Worm (Caenorhabditis elegans): ENCODE data around the gene gldi-11.

The gldi-11 gene

DNA sequence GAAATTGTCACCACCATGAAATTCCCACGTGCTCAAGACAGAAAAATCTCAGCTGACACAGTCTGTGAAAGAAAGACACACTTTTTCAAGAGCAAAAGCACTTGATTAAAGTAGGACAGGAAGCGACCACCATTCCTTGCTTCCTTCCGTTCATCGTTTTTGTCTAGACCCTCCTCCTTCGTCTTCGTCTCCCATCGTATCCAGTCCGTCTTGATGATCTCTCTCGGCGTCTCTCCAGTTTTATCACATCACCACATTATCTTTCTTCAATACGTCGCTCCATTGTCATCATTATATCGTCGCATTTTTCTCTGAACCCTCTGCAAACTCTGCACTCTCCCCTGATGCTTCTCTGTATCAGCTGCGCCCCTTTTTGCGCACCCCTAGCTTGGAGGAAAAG lies 37.4 kb downstream of the gldi-11 start:
- TF ChIP-seq ceh-39 (tag; optimal IDR thresholded peaks at IDR 0.05) = no peak
- TF ChIP-seq cnd-1 (tag; optimal IDR thresholded peaks at IDR 0.05) = no peak
- TF ChIP-seq unc-62 (GFP tag; optimal IDR thresholded peaks at IDR 0.05) = peak; percentile 76
- TF ChIP-seq nhr-12 (tag; optimal IDR thresholded peaks at IDR 0.05) = no peak
- TF ChIP-seq mep-1 (tag; optimal IDR thresholded peaks at IDR 0.05) = no peak
- TF ChIP-seq M03D4.4 (tag; optimal IDR thresholded peaks at IDR 0.05) = no peak
- no peak for TF ChIP-seq elt-3 (tag; optimal IDR thresholded peaks at IDR 0.05)
- no peak for TF ChIP-seq nhr-2 (tag; optimal IDR thresholded peaks at IDR 0.05)
- peak; percentile 38 for TF ChIP-seq unc-120 (tag; optimal IDR thresholded peaks at IDR 0.05; ENCODE audit: poor library complexity, severe bottlenecking)
- no peak for TF ChIP-seq lin-32 (GFP tag; optimal IDR thresholded peaks at IDR 0.05)
- no peak for TF ChIP-seq elt-1 (tag; optimal IDR thresholded peaks at IDR 0.05; ENCODE audit: borderline replicate concordance, insufficient read depth)
- TF ChIP-seq ceh-43 (GFP tag; optimal IDR thresholded peaks at IDR 0.05) = no peak
- TF ChIP-seq ztf-11 (tag; optimal IDR thresholded peaks at IDR 0.05) = no peak
- no peak for TF ChIP-seq lsy-2 (tag; optimal IDR thresholded peaks at IDR 0.05)
- no peak for TF ChIP-seq sptf-1 (tag; optimal IDR thresholded peaks at IDR 0.05)
- no peak for TF ChIP-seq tbx-8 (GFP tag; optimal IDR thresholded peaks at IDR 0.05)
- TF ChIP-seq pha-4 (tag; optimal IDR thresholded peaks at IDR 0.05) = no peak
- no peak for TF ChIP-seq sem-2 (GFP tag; optimal IDR thresholded peaks at IDR 0.05)
- TF ChIP-seq ceh-83 (GFP tag; optimal IDR thresholded peaks at IDR 0.05) = no peak
- no peak for TF ChIP-seq zip-8 (tag; optimal IDR thresholded peaks at IDR 0.05)
- TF ChIP-seq ham-2 (GFP tag; optimal IDR thresholded peaks at IDR 0.05) = peak; percentile 40
- no peak for TF ChIP-seq unc-39 (tag; optimal IDR thresholded peaks at IDR 0.05)
- TF ChIP-seq bed-3 (GFP tag; optimal IDR thresholded peaks at IDR 0.05) = no peak
- TF ChIP-seq mab-5 (tag; optimal IDR thresholded peaks at IDR 0.05) = no peak
- TF ChIP-seq blmp-1 (tag; optimal IDR thresholded peaks at IDR 0.05) = no peak
- peak; percentile 30 for TF ChIP-seq hlh-1 (tag; optimal IDR thresholded peaks at IDR 0.05)
- TF ChIP-seq flh-1 (GFP tag; optimal IDR thresholded peaks at IDR 0.05) = no peak
- no peak for TF ChIP-seq nhr-28 (tag; optimal IDR thresholded peaks at IDR 0.05)

DNA sequence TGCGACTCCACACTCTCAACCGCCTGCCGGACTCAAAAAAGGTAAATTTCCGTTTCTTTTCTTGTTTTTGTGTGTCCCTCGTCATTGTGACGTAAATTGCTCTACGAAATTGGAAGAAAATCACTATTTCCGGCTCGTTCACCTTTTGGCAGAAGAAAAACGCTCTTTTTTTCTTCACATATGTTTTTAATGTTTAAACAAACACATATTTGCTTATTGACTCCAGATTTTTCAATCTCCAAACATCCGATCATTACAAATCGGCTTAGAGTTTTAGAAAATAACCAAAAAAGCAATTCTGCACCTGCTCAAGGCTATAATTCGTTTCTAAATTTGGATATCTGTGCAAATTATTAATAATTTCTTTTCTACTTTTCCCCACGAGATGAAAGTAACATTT lies 39.7 kb downstream of the gldi-11 start:
- no peak for TF ChIP-seq nhr-2 (tag; optimal IDR thresholded peaks at IDR 0.05)
- no peak for TF ChIP-seq nhr-237 (tag; optimal IDR thresholded peaks at IDR 0.05)
- no peak for TF ChIP-seq mab-5 (tag; optimal IDR thresholded peaks at IDR 0.05)
- no peak for TF ChIP-seq drap-1 (GFP tag; optimal IDR thresholded peaks at IDR 0.05)
- no peak for TF ChIP-seq pha-4 (tag; optimal IDR thresholded peaks at IDR 0.05)
- TF ChIP-seq ztf-11 (tag; optimal IDR thresholded peaks at IDR 0.05) = no peak
- TF ChIP-seq cnd-1 (tag; optimal IDR thresholded peaks at IDR 0.05) = no peak
- no peak for TF ChIP-seq M03D4.4 (tag; optimal IDR thresholded peaks at IDR 0.05)
- no peak for TF ChIP-seq lin-13 (tag; optimal IDR thresholded peaks at IDR 0.05)
- TF ChIP-seq zip-8 (tag; optimal IDR thresholded peaks at IDR 0.05) = no peak
- no peak for TF ChIP-seq mls-2 (tag; optimal IDR thresholded peaks at IDR 0.05)
- no peak for TF ChIP-seq unc-120 (tag; optimal IDR thresholded peaks at IDR 0.05; ENCODE audit: poor library complexity, severe bottlenecking)
- no peak for TF ChIP-seq mep-1 (tag; optimal IDR thresholded peaks at IDR 0.05)
- no peak for TF ChIP-seq unc-62 (GFP tag; optimal IDR thresholded peaks at IDR 0.05)
- no peak for TF ChIP-seq nhr-12 (tag; optimal IDR thresholded peaks at IDR 0.05)
- no peak for TF ChIP-seq ceh-39 (tag; optimal IDR thresholded peaks at IDR 0.05)

DNA sequence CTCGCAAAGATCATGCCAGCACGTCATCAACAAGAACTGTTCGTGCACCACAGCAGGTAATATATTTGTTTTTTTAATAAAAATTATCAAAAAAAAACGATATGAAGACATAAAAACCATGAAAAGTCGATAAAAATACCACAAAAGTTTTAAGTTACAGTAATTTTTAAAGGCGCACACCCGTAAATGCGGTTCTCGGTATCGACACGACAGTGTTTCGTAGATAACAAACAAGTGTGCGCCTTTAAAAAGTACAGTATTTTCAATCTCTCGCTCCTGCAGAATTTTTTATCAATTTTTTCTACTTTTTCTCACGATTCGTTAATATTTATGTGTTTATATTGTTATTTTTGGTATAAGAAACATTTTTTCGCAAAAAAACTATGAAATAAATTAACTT lies 40.3 kb downstream of the gldi-11 start:
- TF ChIP-seq nhr-76 (tag; optimal IDR thresholded peaks at IDR 0.05) = no peak
- no peak for TF ChIP-seq ceh-83 (GFP tag; optimal IDR thresholded peaks at IDR 0.05)
- no peak for TF ChIP-seq lin-32 (GFP tag; optimal IDR thresholded peaks at IDR 0.05)
- TF ChIP-seq lin-13 (tag; optimal IDR thresholded peaks at IDR 0.05) = no peak
- TF ChIP-seq ces-1 (GFP tag; optimal IDR thresholded peaks at IDR 0.05) = no peak
- no peak for TF ChIP-seq elt-1 (tag; optimal IDR thresholded peaks at IDR 0.05; ENCODE audit: borderline replicate concordance, insufficient read depth)
- TF ChIP-seq flh-1 (GFP tag; optimal IDR thresholded peaks at IDR 0.05) = no peak
- TF ChIP-seq unc-39 (tag; optimal IDR thresholded peaks at IDR 0.05) = no peak
- TF ChIP-seq nhr-28 (tag; optimal IDR thresholded peaks at IDR 0.05) = no peak
- no peak for TF ChIP-seq drap-1 (GFP tag; optimal IDR thresholded peaks at IDR 0.05)
- TF ChIP-seq ham-2 (GFP tag; optimal IDR thresholded peaks at IDR 0.05) = no peak
- no peak for TF ChIP-seq sptf-1 (tag; optimal IDR thresholded peaks at IDR 0.05)
- no peak for TF ChIP-seq nhr-2 (tag; optimal IDR thresholded peaks at IDR 0.05)
- TF ChIP-seq nhr-237 (tag; optimal IDR thresholded peaks at IDR 0.05) = no peak
- no peak for TF ChIP-seq snpc-4 (tag; optimal IDR thresholded peaks at IDR 0.05)
- no peak for TF ChIP-seq unc-120 (tag; optimal IDR thresholded peaks at IDR 0.05; ENCODE audit: poor library complexity, severe bottlenecking)

Data from whole organism, mixed stage, embryonic.